Fruit fly (Drosophila melanogaster): Measurements from ENCODE around the gene Rlip.

The Rlip gene

dm6 chr3R:21065010-21065695 is 47.7 kb downstream of the Rlip start, which contains the start of gene AnxB9 (continued):
- TF ChIP-seq trh (GFP tag; optimal IDR thresholded peaks at IDR 0.05) (no peak), CG7839 (tag; optimal IDR thresholded peaks at IDR 0.05) (peak; percentile 15), CG16779 (GFP tag; IDR thresholded peaks at IDR 0.05) (no peak), Xrp1 (GFP tag; IDR thresholded peaks at IDR 0.05) (peak; percentile 16; the same call in 1 of the 2 replicates), trem (tag; optimal IDR thresholded peaks at IDR 0.05) (peak; percentile 41), Deaf1 (tag; optimal IDR thresholded peaks at IDR 0.05) (peak; percentile 30), sima (GFP tag; optimal IDR thresholded peaks at IDR 0.05) (no peak), CG1647 (GFP tag; optimal IDR thresholded peaks at IDR 0.05) (no peak), sr (GFP tag; IDR thresholded peaks at IDR 0.05) (peak; percentile 34; the same call in 1 of the 3 replicates), CG14965 (GFP tag; optimal IDR thresholded peaks at IDR 0.05; ENCODE audit: borderline replicate concordance) (no peak), scrt (GFP tag; optimal IDR thresholded peaks at IDR 0.05) (peak; percentile 63), CG6272 (GFP tag; IDR thresholded peaks at IDR 0.05) (no peak), CG2875 (GFP tag; optimal IDR thresholded peaks at IDR 0.05) (no peak), Fer2 (tag; optimal IDR thresholded peaks at IDR 0.05) (no peak), stc (GFP tag; IDR thresholded peaks at IDR 0.05) (peak; percentile 50; the same call in 1 of the 2 replicates), abd-A (tag; optimal IDR thresholded peaks at IDR 0.05) (peak; percentile 15), Hand (GFP tag; optimal IDR thresholded peaks at IDR 0.05) (peak; percentile 75), CG7987 (GFP tag; optimal IDR thresholded peaks at IDR 0.05) (peak; percentile 71), wdn (GFP tag; IDR thresholded peaks at IDR 0.05) (no peak), ase (GFP tag; IDR thresholded peaks at IDR 0.05) (no peak), CG31365 (tag; optimal IDR thresholded peaks at IDR 0.05) (peak; percentile 55), ash1 (GFP tag; optimal IDR thresholded peaks at IDR 0.05) (no peak), CG7556 (GFP tag; optimal IDR thresholded peaks at IDR 0.05) (no peak), Blimp-1 (GFP tag; optimal IDR thresholded peaks at IDR 0.05) (peak; percentile 18), CG13123 (GFP tag; optimal IDR thresholded peaks at IDR 0.05) (no peak), Spps (tag; optimal IDR thresholded peaks at IDR 0.05) (no peak), ranshi (GFP tag; IDR thresholded peaks at IDR 0.05) (no peak), z (GFP tag; IDR thresholded peaks at IDR 0.05) (no peak), peb (GFP tag; IDR thresholded peaks at IDR 0.05) (no peak), CG10979 (tag; optimal IDR thresholded peaks at IDR 0.05) (no peak), Dek (tag; optimal IDR thresholded peaks at IDR 0.05) (no peak), CG6683 (GFP tag; optimal IDR thresholded peaks at IDR 0.05) (no peak), CG11696 (GFP tag; IDR thresholded peaks at IDR 0.05) (peak; percentile 31; the same call in 1 of the 2 replicates), CG3407 (GFP tag; optimal IDR thresholded peaks at IDR 0.05) (peak; percentile 38), CG14667 (GFP tag; IDR thresholded peaks at IDR 0.05) (no peak), CG9797 (GFP tag; optimal IDR thresholded peaks at IDR 0.05) (no peak), CG9876 (GFP tag; optimal IDR thresholded peaks at IDR 0.05) (no peak), CG9817 (tag; optimal IDR thresholded peaks at IDR 0.05) (no peak), vfl (GFP tag; optimal IDR thresholded peaks at IDR 0.05) (no peak), H15 (GFP tag; IDR thresholded peaks at IDR 0.05) (no peak), CG18599 (GFP tag; optimal IDR thresholded peaks at IDR 0.05) (peak; percentile 66), pita (GFP tag; optimal IDR thresholded peaks at IDR 0.05) (no peak), Hmx (GFP tag; optimal IDR thresholded peaks at IDR 0.05) (no peak), CG15696 (tag; optimal IDR thresholded peaks at IDR 0.05) (no peak), C15 (GFP tag; IDR thresholded peaks at IDR 0.05) (no peak), CG6765 (GFP tag; optimal IDR thresholded peaks at IDR 0.05) (peak; percentile 65), hbn (GFP tag; IDR thresholded peaks at IDR 0.05; ENCODE audit: partially characterized antibody) (no peak; the same call in 1 of the 2 replicates), Nf-YB (GFP tag; optimal IDR thresholded peaks at IDR 0.05) (no peak), HmgD (GFP tag; optimal IDR thresholded peaks at IDR 0.05) (no peak), Lim3 (GFP tag; IDR thresholded peaks at IDR 0.05) (no peak)
